In the genomic region with DNA sequence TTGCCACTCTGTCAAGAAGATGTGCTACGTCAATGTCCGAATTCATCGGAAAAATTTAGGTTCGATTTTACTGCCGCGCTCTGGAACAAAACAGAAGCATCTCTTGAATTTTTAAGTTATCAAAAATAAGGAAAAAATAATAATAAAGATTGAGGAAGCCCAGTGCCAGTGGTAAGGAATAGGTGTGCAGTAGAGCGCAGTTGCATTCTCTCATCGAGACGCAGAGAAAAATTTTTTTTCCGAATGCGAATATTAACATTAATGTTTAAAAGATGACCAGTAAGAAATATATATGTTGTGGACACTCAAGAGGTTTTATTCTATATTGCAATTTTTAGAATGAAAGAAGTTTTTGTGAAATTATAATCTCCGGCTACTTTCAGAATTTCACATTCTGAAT, we compare ENCODE assay signal across 4 worm cellular contexts.
TF ChIP-seq lines count a peak whose summit lies in the region.

No protein-coding gene starts in this region.

TF ChIP-seq in whole organism, L1 larva, 84 proteins besides CTCF, POLR2A, EP300 and RAD21 (continued from another document):
- no peak for TF ChIP-seq mab-9 (GFP tag; IDR thresholded peaks at IDR 0.05; lab: Robert Waterston, UW)
- no peak for TF ChIP-seq ceh-88 (GFP tag; IDR thresholded peaks at IDR 0.05; lab: Robert Waterston, UW)
- peak; percentile 63 for TF ChIP-seq lin-15B (tag; optimal IDR thresholded peaks at IDR 0.05; lab: Kevin White, UChicago)
- TF ChIP-seq F16B12.6 (tag; optimal IDR thresholded peaks at IDR 0.05; lab: Kevin White, UChicago) = peak; percentile 18
- TF ChIP-seq unc-86 (tag; optimal IDR thresholded peaks at IDR 0.05; lab: Kevin White, UChicago) = peak; percentile 4
- peak; percentile 67 to 80 (median 72) for TF ChIP-seq dpl-1 (GFP tag; optimal IDR thresholded peaks at IDR 0.05; lab: Kevin White, UChicago)
- peak in 1 of 2 experiments; percentile 15 for TF ChIP-seq mdl-1 (tag; optimal IDR thresholded peaks at IDR 0.05; lab: Kevin White, UChicago)
- no peak for TF ChIP-seq Y116A8C.19 (tag; optimal IDR thresholded peaks at IDR 0.05; lab: Kevin White, UChicago; ENCODE audit: borderline replicate concordance)
- TF ChIP-seq blmp-1 (tag; optimal IDR thresholded peaks at IDR 0.05; lab: Kevin White, UChicago) = peak; percentile 68
- TF ChIP-seq elt-2 (tag; optimal IDR thresholded peaks at IDR 0.05; lab: Kevin White, UChicago) = no peak
- TF ChIP-seq lin-14 (GFP tag; optimal IDR thresholded peaks at IDR 0.05; lab: Kevin White, UChicago) = no peak
- TF ChIP-seq hlh-4 (tag; optimal IDR thresholded peaks at IDR 0.05; lab: Kevin White, UChicago) = no peak
- peak; percentile 70 for TF ChIP-seq rnt-1 (tag; optimal IDR thresholded peaks at IDR 0.05; lab: Kevin White, UChicago)
- TF ChIP-seq swsn-7 (tag; optimal IDR thresholded peaks at IDR 0.05; lab: Kevin White, UChicago) = peak; percentile 52
- peak; percentile 29 for TF ChIP-seq egl-13 (tag; optimal IDR thresholded peaks at IDR 0.05; lab: Kevin White, UChicago)

TF ChIP-seq in whole organism, L2 larva, 48 proteins besides CTCF, POLR2A, EP300 and RAD21 (continued from another document):
- no peak for TF ChIP-seq ceh-82 (tag; optimal IDR thresholded peaks at IDR 0.05; lab: Kevin White, UChicago)

TF ChIP-seq in whole organism, L3 larva, 47 proteins besides CTCF, POLR2A, EP300 and RAD21 (continued from another document):
- TF ChIP-seq skn-1 (tag; optimal IDR thresholded peaks at IDR 0.05; lab: Kevin White, UChicago) (no peak), lin-15B (tag; optimal IDR thresholded peaks at IDR 0.05; lab: Kevin White, UChicago) (peak; percentile 79), fos-1 (tag; optimal IDR thresholded peaks at IDR 0.05; lab: Kevin White, UChicago) (no peak), eor-1 (tag; optimal IDR thresholded peaks at IDR 0.05; lab: Kevin White, UChicago) (no peak), nhr-12 (tag; optimal IDR thresholded peaks at IDR 0.05; lab: Kevin White, UChicago) (no peak), ceh-28 (tag; optimal IDR thresholded peaks at IDR 0.05; lab: Kevin White, UChicago) (no peak)

TF ChIP-seq in whole organism, L4 larva, 104 proteins besides CTCF, POLR2A, EP300 and RAD21 (continued from another document):
- TF ChIP-seq sdz-12 (GFP tag; optimal IDR thresholded peaks at IDR 0.05; lab: Kevin White, UChicago) (no peak), ama-1 (optimal IDR thresholded peaks at IDR 0.05; lab: Kevin White, UChicago) (no peak), ceh-28 (tag; optimal IDR thresholded peaks at IDR 0.05; lab: Kevin White, UChicago) (no peak), hlh-11 (tag; optimal IDR thresholded peaks at IDR 0.05; lab: Kevin White, UChicago) (no peak), lin-38 (GFP tag; IDR thresholded peaks at IDR 0.05; lab: Robert Waterston, UW) (peak; percentile 95), ceh-32 (tag; optimal IDR thresholded peaks at IDR 0.05; lab: Kevin White, UChicago; ENCODE audit: poor library complexity) (no peak), dmd-9 (GFP tag; IDR thresholded peaks at IDR 0.05; lab: Robert Waterston, UW) (no peak), ZK337.2 (GFP tag; IDR thresholded peaks at IDR 0.05; lab: Robert Waterston, UW) (no peak), tra-1 (GFP tag; IDR thresholded peaks at IDR 0.05; lab: Robert Waterston, UW) (no peak)
